Fruit fly (Drosophila melanogaster) whole organism, adult: ENCODE measurements around the gene Mi-2.

Experiments
- CG11617 ChIP-seq: fragments of 200-800 bp; sonication (Bioruptor generic); optimal IDR thresholded peaks from 2 replicates; lab custom pipeline; 2017; ENCODE audit warnings: mild to moderate bottlenecking, missing biosample characterization, missing genetic modification reagents, missing genetic modification characterization
- CG33017 ChIP-seq: fragments of 200-800 bp; sonication (Bioruptor generic); optimal IDR thresholded peaks from 2 replicates; lab custom pipeline; 2018; ENCODE audit warnings: missing biosample characterization, mild to moderate bottlenecking, missing genetic modification characterization, moderate library complexity
- CG7101 ChIP-seq: fragments of 200-800 bp; sonication (Bioruptor generic); optimal IDR thresholded peaks from 2 replicates; lab custom pipeline; 2018; ENCODE audit warnings: missing biosample characterization, mild to moderate bottlenecking, missing genetic modification characterization, moderate library complexity
- Hr96 ChIP-seq: fragments of 200-800 bp; sonication (Bioruptor generic); optimal IDR thresholded peaks from 2 replicates; lab custom pipeline; 2016; ENCODE audit warnings: missing biosample characterization, missing genetic modification characterization
- bab1 ChIP-seq: fragments of 200-800 bp; sonication (Bioruptor generic); optimal IDR thresholded peaks from 3 replicates; lab custom pipeline; 2019; ENCODE audit warnings: missing biosample characterization, mild to moderate bottlenecking, missing genetic modification characterization, moderate library complexity
- cnc ChIP-seq, 2 experiments: fragments of >200 bp; optimal IDR thresholded peaks; 2 replicates each; lab custom pipeline; 2017
- kay ChIP-seq: fragments of 200-800 bp; sonication (Bioruptor generic); peaks from one replicate; lab custom pipeline; 2016; ENCODE audit warnings: missing biosample characterization, missing genetic modification characterization, borderline replicate concordance
- toe ChIP-seq: fragments of 200-800 bp; sonication (Bioruptor generic); optimal IDR thresholded peaks from 2 replicates; lab custom pipeline; 2016; ENCODE audit warnings: missing biosample characterization, missing genetic modification characterization

- TF ChIP-seq toe (GFP tag; lab: Kevin White, UChicago) (no peak), CG33017 (no peak), CG7101 (tag; lab: Kevin White, UChicago) (no peak), Hr96 (GFP tag; lab: Kevin White, UChicago) (no peak), bab1 (GFP tag; lab: Kevin White, UChicago) (no peak), CG11617 (GFP tag; lab: Kevin White, UChicago) (no peak), cnc (optimal IDR thresholded peaks at IDR 0.05; lab: Kevin White, UChicago) (no peak), kay (GFP tag; lab: Kevin White, UChicago) (no peak)
These were observed 41.9 kb upstream of the Mi-2 start, which contains the start of gene CG34258 for dm6 chr3L:19951868-19952267.
